Fruit fly (Drosophila melanogaster) whole organism, pupa: Measurements from ENCODE around the gene CG3337.

Experiments used
- CG15710 ChIP-seq: fragments of 200-800 bp; sonication (Bioruptor generic); optimal IDR thresholded peaks from 2 replicates; lab custom pipeline; 2018; ENCODE audit warnings: missing biosample characterization, mild to moderate bottlenecking, missing genetic modification characterization, moderate library complexity
- CG32121 ChIP-seq: fragments of 200-800 bp; sonication (Bioruptor generic); IDR thresholded peaks from 2 replicates; pipeline ENCODE4 v1.3.6; 2022; ENCODE audit warnings: missing biosample characterization, missing genetic modification characterization
- D1 ChIP-seq: fragments of 200-800 bp; sonication (Bioruptor generic); optimal IDR thresholded peaks from 2 replicates; lab custom pipeline; 2018; ENCODE audit warnings: missing biosample characterization, mild to moderate bottlenecking, missing genetic modification characterization, moderate library complexity
- EcR ChIP-seq: fragments of 200-800 bp; sonication (Bioruptor generic); optimal IDR thresholded peaks from 3 replicates; lab custom pipeline; 2019; ENCODE audit warnings: missing biosample characterization, missing genetic modification characterization, mild to moderate bottlenecking, moderate library complexity, missing genetic modification reagents
- Snoo ChIP-seq: fragments of 200-800 bp; sonication (Bioruptor generic); optimal IDR thresholded peaks from 3 replicates; lab custom pipeline; 2017; ENCODE audit warnings: missing biosample characterization, mild to moderate bottlenecking, missing genetic modification characterization, inconsistent platforms
- fd96Ca ChIP-seq: fragments of 200-800 bp; sonication (Bioruptor generic); IDR thresholded peaks from 3 replicates; pipeline ENCODE4 v1.3.6; 2022; ENCODE audit warnings: missing biosample characterization, missing genetic modification characterization

dm6 chr3R:21176663-21177145 is 46.7 kb downstream of the CG3337 start:
- TF ChIP-seq D1 (tag; lab: Kevin White, UChicago): no peak
- no peak for TF ChIP-seq CG15710 (tag; lab: Kevin White, UChicago)
- TF ChIP-seq fd96Ca (GFP tag; lab: Robert Waterston, UW): no peak
- TF ChIP-seq Snoo: no peak
- TF ChIP-seq CG32121 (GFP tag; lab: Robert Waterston, UW): no peak
- no peak for TF ChIP-seq EcR (GFP tag; lab: Kevin White, UChicago)
